Worm (Caenorhabditis elegans) whole organism, mixed stage, embryonic: Measurements from ENCODE around the gene srz-14.

ENCODE experiments used
- ceh-83 ChIP-seq: fragments of 200-800 bp; sonication (Bioruptor generic); optimal IDR thresholded peaks from 2 replicates; lab custom pipeline; 2018; ENCODE audit warnings: mild to moderate bottlenecking, missing genetic modification characterization, missing compliant biosample characterization
- cnd-1 ChIP-seq: fragments of 200-800 bp; sonication (Bioruptor generic); optimal IDR thresholded peaks from 2 replicates; lab custom pipeline; 2018; ENCODE audit warnings: mild to moderate bottlenecking, missing genetic modification characterization, missing compliant biosample characterization
- elt-3 ChIP-seq: fragments of 150-350 bp; optimal IDR thresholded peaks from 2 replicates; lab custom pipeline; 2014; ENCODE audit warnings: missing biosample characterization, missing genetic modification characterization
- lin-32 ChIP-seq: fragments of 200-800 bp; sonication (Bioruptor generic); optimal IDR thresholded peaks from 2 replicates; lab custom pipeline; 2018; ENCODE audit warnings: mild to moderate bottlenecking, missing genetic modification characterization, missing compliant biosample characterization
- lsy-2 ChIP-seq: fragments of 150-350 bp; optimal IDR thresholded peaks from 2 replicates; lab custom pipeline; 2014; ENCODE audit warnings: missing biosample characterization, missing genetic modification characterization
- mep-1 ChIP-seq: fragments of 150-350 bp; optimal IDR thresholded peaks from 2 replicates; lab custom pipeline; 2017; ENCODE audit warnings: missing biosample characterization, missing genetic modification reagents, missing genetic modification characterization, inconsistent platforms
- nhr-12 ChIP-seq: fragments of 150-350 bp; optimal IDR thresholded peaks from 2 replicates; lab custom pipeline; 2014; ENCODE audit warnings: missing biosample characterization, missing genetic modification characterization
- nhr-237 ChIP-seq: fragments of 150-350 bp; optimal IDR thresholded peaks from 2 replicates; lab custom pipeline; 2014; ENCODE audit warnings: missing biosample characterization, missing genetic modification characterization
- nhr-76 ChIP-seq: sonication (generic microtip); optimal IDR thresholded peaks from 2 replicates; lab custom pipeline; 2017; ENCODE audit warnings: missing biosample characterization, missing genetic modification characterization
- pha-4 ChIP-seq: fragments of 150-350 bp; optimal IDR thresholded peaks from 2 replicates; lab custom pipeline; 2018; ENCODE audit warnings: missing biosample characterization, missing genetic modification reagents, missing genetic modification characterization
- sem-2 ChIP-seq: fragments of 200-800 bp; sonication (Bioruptor generic); optimal IDR thresholded peaks from 2 replicates; lab custom pipeline; 2018; ENCODE audit warnings: mild to moderate bottlenecking, missing genetic modification characterization, missing compliant biosample characterization
- unc-39 ChIP-seq: fragments of 150-350 bp; optimal IDR thresholded peaks from 2 replicates; lab custom pipeline; 2014; ENCODE audit warnings: missing biosample characterization, missing genetic modification characterization
- unc-62 ChIP-seq: fragments of 150-350 bp; optimal IDR thresholded peaks from 2 replicates; lab custom pipeline; 2014; ENCODE audit warnings: missing biosample characterization, missing genetic modification reagents, missing genetic modification characterization
- zip-8 ChIP-seq: fragments of 150-350 bp; optimal IDR thresholded peaks from 2 replicates; lab custom pipeline; 2014; ENCODE audit warnings: missing biosample characterization, missing genetic modification characterization

DNA sequence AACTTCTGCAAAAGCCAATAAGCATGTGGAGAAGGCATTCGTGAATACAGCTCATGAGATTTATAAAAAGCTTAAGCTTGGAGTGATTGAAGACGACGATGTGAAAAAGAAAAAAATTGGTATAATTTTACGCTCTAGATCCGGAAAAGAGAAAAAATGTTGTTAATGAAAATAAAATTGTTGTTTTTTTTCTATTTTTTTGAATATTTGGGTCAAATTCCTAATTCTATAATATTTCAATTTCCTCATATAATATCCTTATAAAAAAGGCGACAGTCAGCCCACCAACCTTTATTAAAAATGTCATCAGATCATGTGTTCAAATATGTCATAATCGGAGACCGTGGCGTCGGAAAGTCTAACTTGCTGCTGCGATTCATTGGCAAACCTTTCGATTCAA, 11.9 kb downstream of the srz-14 start, which contains the start of gene rabr-3:
- TF ChIP-seq unc-39 = no peak
- TF ChIP-seq elt-3 = no peak
- no peak for TF ChIP-seq mep-1 (tag; lab: Kevin White, UChicago)
- TF ChIP-seq pha-4 = no peak
- no peak for TF ChIP-seq unc-62 (GFP tag; lab: Kevin White, UChicago)
- TF ChIP-seq nhr-12 (tag; lab: Kevin White, UChicago) = no peak
- no peak for TF ChIP-seq ceh-83 (GFP tag; lab: Kevin White, UChicago)
- no peak for TF ChIP-seq nhr-76
- no peak for TF ChIP-seq nhr-237 (tag; lab: Kevin White, UChicago)
- TF ChIP-seq lin-32 (GFP tag; lab: Kevin White, UChicago) = no peak
- TF ChIP-seq cnd-1 = no peak
- no peak for TF ChIP-seq lsy-2 (tag; lab: Kevin White, UChicago)
- TF ChIP-seq zip-8 = no peak
- TF ChIP-seq sem-2 (GFP tag; lab: Kevin White, UChicago) = no peak
